Fruit fly (Drosophila melanogaster) whole organism, embryonic: ENCODE results near the gene Hecw.

Experiments used
- Ada2b ChIP-seq: fragments of 200-800 bp; sonication (Bioruptor generic); IDR thresholded peaks from 2 replicates; pipeline ENCODE4 v1.3.6; 2022; ENCODE audit warnings: missing biosample characterization, missing genetic modification characterization
- Aef1 ChIP-seq: fragments of 200-800 bp; sonication (Bioruptor generic); IDR thresholded peaks from 3 replicates; pipeline ENCODE4 v1.3.6; 2022; ENCODE audit warnings: missing biosample characterization, missing genetic modification characterization
- CG10543 ChIP-seq: fragments of 200-800 bp; sonication (Bioruptor generic); optimal IDR thresholded peaks from 3 replicates; lab custom pipeline; 2017; ENCODE audit warnings: missing biosample characterization, mild to moderate bottlenecking, missing genetic modification characterization, moderate library complexity
- CG12155 ChIP-seq: fragments of 200-800 bp; sonication (Bioruptor generic); optimal IDR thresholded peaks from 3 replicates; lab custom pipeline; 2016; ENCODE audit warnings: missing biosample characterization, missing genetic modification characterization
- CG13287 ChIP-seq: fragments of 200-800 bp; sonication (Bioruptor generic); IDR thresholded peaks from 2 replicates; pipeline ENCODE4 v1.3.6; 2022; ENCODE audit warnings: missing biosample characterization, missing genetic modification characterization; ENCODE audit not compliant: partially characterized antibody
- CG14667 ChIP-seq: fragments of 200-800 bp; sonication (Bioruptor generic); IDR thresholded peaks from 2 replicates; pipeline ENCODE4 v1.3.6; 2022; ENCODE audit warnings: missing biosample characterization, missing genetic modification characterization
- CG14965 ChIP-seq: fragments of 200-800 bp; sonication (Bioruptor generic); optimal IDR thresholded peaks from 2 replicates; lab custom pipeline; 2016; ENCODE audit warnings: missing biosample characterization, missing genetic modification characterization, borderline replicate concordance
- CG1529 ChIP-seq: fragments of 200-800 bp; sonication (Bioruptor generic); optimal IDR thresholded peaks from 3 replicates; lab custom pipeline; 2018; ENCODE audit warnings: missing biosample characterization, missing genetic modification characterization
- CG16779 ChIP-seq: fragments of 200-800 bp; sonication (Bioruptor generic); IDR thresholded peaks from 2 replicates; pipeline ENCODE4 v1.3.6; 2022; ENCODE audit warnings: missing biosample characterization, missing genetic modification characterization
- CG2199 ChIP-seq: fragments of 200-800 bp; sonication (Bioruptor generic); IDR thresholded peaks from 3 replicates; pipeline ENCODE4 v1.3.6; 2022; ENCODE audit warnings: missing biosample characterization, missing genetic modification characterization
- CG2712 ChIP-seq: fragments of 200-800 bp; optimal IDR thresholded peaks from 3 replicates; lab custom pipeline; 2019; ENCODE audit warnings: missing biosample characterization, mild to moderate bottlenecking, missing genetic modification characterization, moderate library complexity
- CG3407 ChIP-seq: fragments of 200-800 bp; sonication (Bioruptor generic); optimal IDR thresholded peaks from 2 replicates; lab custom pipeline; 2018; ENCODE audit warnings: missing biosample characterization, mild to moderate bottlenecking, missing genetic modification characterization
- CG3838 ChIP-seq: fragments of 200-800 bp; sonication (Bioruptor generic); optimal IDR thresholded peaks from 3 replicates; lab custom pipeline; 2016; ENCODE audit warnings: missing biosample characterization, missing genetic modification characterization
- CG4328 ChIP-seq: fragments of 200-800 bp; sonication (Bioruptor generic); optimal IDR thresholded peaks from 3 replicates; lab custom pipeline; 2017; ENCODE audit warnings: missing biosample characterization, missing genetic modification reagents, missing genetic modification characterization
- CG4360 ChIP-seq: fragments of 200-800 bp; sonication (Bioruptor generic); IDR thresholded peaks from 2 replicates; pipeline ENCODE4 v1.3.6; 2022; ENCODE audit warnings: missing biosample characterization, missing genetic modification characterization
- CG6689 ChIP-seq: fragments of 200-800 bp; sonication (Bioruptor generic); IDR thresholded peaks from 2 replicates; pipeline ENCODE4 v1.3.6; 2022; ENCODE audit warnings: missing biosample characterization, missing genetic modification characterization
- CG8290 ChIP-seq, 3 experiments: fragments of 200-800 bp; sonication (Bioruptor generic); optimal IDR thresholded peaks; 2 replicates each; lab custom pipeline; 2016 to 2019; ENCODE audit warnings: missing biosample characterization in 3 of 3, missing genetic modification characterization in 3 of 3, mild to moderate bottlenecking in 2 of 3, moderate library complexity in 1 of 3
- CG8359 ChIP-seq: fragments of 200-800 bp; sonication (Bioruptor generic); optimal IDR thresholded peaks from 2 replicates; lab custom pipeline; 2017; ENCODE audit warnings: missing biosample characterization, mild to moderate bottlenecking, missing genetic modification characterization, borderline replicate concordance
- CG8765 ChIP-seq: fragments of 200-800 bp; sonication (Bioruptor generic); IDR thresholded peaks from 2 replicates; pipeline ENCODE4 v1.3.6; 2022; ENCODE audit warnings: missing biosample characterization, missing genetic modification characterization
- Dfd ChIP-seq, 2 experiments: fragments of >200 bp; optimal IDR thresholded peaks; 2 replicates each; lab custom pipeline; 2017; ENCODE audit warnings: missing biosample characterization in 2 of 2, missing genetic modification characterization in 2 of 2
- Dref ChIP-seq: fragments of 200-800 bp; sonication (Bioruptor generic); IDR thresholded peaks from 2 replicates; pipeline ENCODE4 v1.3.6; 2022; ENCODE audit warnings: missing biosample characterization, missing genetic modification characterization
- ERR ChIP-seq: fragments of 200-800 bp; sonication (Bioruptor generic); optimal IDR thresholded peaks from 2 replicates; lab custom pipeline; 2016; ENCODE audit warnings: missing biosample characterization, missing genetic modification characterization
- Ets97D ChIP-seq: fragments of 200-800 bp; sonication (Bioruptor generic); optimal IDR thresholded peaks from 3 replicates; lab custom pipeline; 2016; ENCODE audit warnings: missing biosample characterization, missing genetic modification characterization
- Fer1 ChIP-seq: fragments of 200-800 bp; sonication (Bioruptor generic); optimal IDR thresholded peaks from 2 replicates; lab custom pipeline; 2017; ENCODE audit warnings: missing biosample characterization, mild to moderate bottlenecking, missing genetic modification characterization
- HLH4C ChIP-seq: fragments of 200-800 bp; sonication (Bioruptor generic); IDR thresholded peaks from 3 replicates; pipeline ENCODE4 v1.3.6; 2022; ENCODE audit warnings: missing biosample characterization, missing genetic modification characterization; ENCODE audit not compliant: partially characterized antibody
- Hmr ChIP-seq: fragments of 200-800 bp; sonication (Bioruptor generic); optimal IDR thresholded peaks from 3 replicates; lab custom pipeline; 2017; ENCODE audit warnings: mild to moderate bottlenecking, missing biosample characterization, missing genetic modification reagents, missing genetic modification characterization
- Kr ChIP-seq: fragments of 200-800 bp; sonication (Bioruptor generic); optimal IDR thresholded peaks from 2 replicates; lab custom pipeline; 2017; ENCODE audit warnings: missing biosample characterization, mild to moderate bottlenecking, missing genetic modification characterization
- Max ChIP-seq: fragments of 200-800 bp; sonication (Bioruptor generic); optimal IDR thresholded peaks from 2 replicates; lab custom pipeline; 2016; ENCODE audit warnings: missing biosample characterization, mild to moderate bottlenecking, missing genetic modification characterization
- Mes4 ChIP-seq: fragments of 200-800 bp; sonication (Bioruptor generic); optimal IDR thresholded peaks from 2 replicates; lab custom pipeline; 2016; ENCODE audit warnings: missing biosample characterization, missing genetic modification characterization
- Nf-YB ChIP-seq: fragments of 200-800 bp; sonication (Bioruptor generic); optimal IDR thresholded peaks from 3 replicates; lab custom pipeline; 2019; ENCODE audit warnings: missing biosample characterization, mild to moderate bottlenecking, missing genetic modification characterization, moderate library complexity
- Rx ChIP-seq: fragments of 200-800 bp; sonication (Bioruptor generic); IDR thresholded peaks from 2 replicates; pipeline ENCODE4 v1.3.6; 2022; ENCODE audit warnings: missing biosample characterization, missing genetic modification characterization
- Sox100B ChIP-seq: fragments of 200-800 bp; sonication (Bioruptor generic); optimal IDR thresholded peaks from 3 replicates; lab custom pipeline; 2018; ENCODE audit warnings: missing biosample characterization, mild to moderate bottlenecking, missing genetic modification characterization
- chinmo ChIP-seq: fragments of 200-800 bp; sonication (Bioruptor generic); IDR thresholded peaks from 4 replicates; pipeline ENCODE4 v1.3.6; 2022; ENCODE audit warnings: missing biosample characterization, missing genetic modification characterization; ENCODE audit not compliant: partially characterized antibody
- da ChIP-seq: fragments of 200-800 bp; sonication (Bioruptor generic); optimal IDR thresholded peaks from 2 replicates; lab custom pipeline; 2016; ENCODE audit warnings: missing biosample characterization, missing genetic modification characterization
- danr ChIP-seq: fragments of 200-800 bp; sonication (Bioruptor generic); IDR thresholded peaks from 2 replicates; pipeline ENCODE4 v1.3.6; 2022; ENCODE audit warnings: missing biosample characterization, missing genetic modification characterization
- emc ChIP-seq: fragments of 200-800 bp; sonication (Bioruptor generic); optimal IDR thresholded peaks from 2 replicates; lab custom pipeline; 2016; ENCODE audit warnings: missing biosample characterization, missing genetic modification characterization
- gfzf ChIP-seq: fragments of 200-800 bp; sonication (Bioruptor generic); optimal IDR thresholded peaks from 2 replicates; lab custom pipeline; 2016; ENCODE audit warnings: missing biosample characterization, mild to moderate bottlenecking, missing genetic modification characterization, moderate library complexity
- gro ChIP-seq: fragments of 200-800 bp; sonication (Bioruptor generic); optimal IDR thresholded peaks from 2 replicates; lab custom pipeline; 2016; ENCODE audit warnings: missing biosample characterization, missing genetic modification characterization
- gsb ChIP-seq: fragments of 200-800 bp; sonication (Bioruptor generic); IDR thresholded peaks from 2 replicates; pipeline ENCODE4 v1.3.6; 2022; ENCODE audit warnings: missing biosample characterization, missing genetic modification characterization
- lmd ChIP-seq: fragments of 200-800 bp; sonication (Bioruptor generic); IDR thresholded peaks from 2 replicates; pipeline ENCODE4 v1.3.6; 2022; ENCODE audit warnings: missing biosample characterization, missing genetic modification characterization
- mam ChIP-seq: fragments of 200-800 bp; sonication (Bioruptor generic); optimal IDR thresholded peaks from 3 replicates; lab custom pipeline; 2016; ENCODE audit warnings: missing biosample characterization, missing genetic modification characterization
- nau ChIP-seq: fragments of 200-800 bp; sonication (Bioruptor generic); optimal IDR thresholded peaks from 3 replicates; lab custom pipeline; 2017; ENCODE audit warnings: missing biosample characterization, mild to moderate bottlenecking, missing genetic modification characterization, missing genetic modification reagents
- nerfin-2 ChIP-seq: fragments of 200-800 bp; sonication (Bioruptor generic); IDR thresholded peaks from 2 replicates; pipeline ENCODE4 v1.3.6; 2022; ENCODE audit warnings: missing biosample characterization, missing genetic modification characterization; ENCODE audit not compliant: partially characterized antibody
- oc ChIP-seq: fragments of 200-800 bp; sonication (Bioruptor generic); optimal IDR thresholded peaks from 2 replicates; lab custom pipeline; 2018; ENCODE audit warnings: missing biosample characterization, mild to moderate bottlenecking, missing genetic modification characterization, moderate library complexity
- pan ChIP-seq, 4 experiments: fragments of >200 bp in 3 of 4; fragments of 200-800 bp in 1 of 4; sonication (Bioruptor generic) in 1 of 4; optimal IDR thresholded peaks in 3 of 4; IDR thresholded peaks in 1 of 4; 2 replicates each; pipeline versions ENCODE4 v1.3.6 to Lab custom; 2017 to 2022; ENCODE audit warnings: missing biosample characterization in 2 of 4, missing genetic modification characterization in 2 of 4, mixed read lengths in 1 of 4
- psq ChIP-seq: fragments of 200-800 bp; sonication (Bioruptor generic); optimal IDR thresholded peaks from 2 replicates; lab custom pipeline; 2017; ENCODE audit warnings: missing biosample characterization, missing genetic modification characterization
- row ChIP-seq: fragments of 200-800 bp; sonication (Bioruptor generic); IDR thresholded peaks from 3 replicates; pipeline ENCODE4 v1.3.6; 2022; ENCODE audit warnings: missing biosample characterization, missing genetic modification characterization
- slbo ChIP-seq: fragments of 200-800 bp; sonication (Bioruptor generic); IDR thresholded peaks from 2 replicates; pipeline ENCODE4 v1.3.6; 2022; ENCODE audit warnings: missing biosample characterization, missing genetic modification characterization
- so ChIP-seq: fragments of 200-800 bp; sonication (Bioruptor generic); IDR thresholded peaks from 3 replicates; pipeline ENCODE4 v1.3.6; 2022; ENCODE audit warnings: missing biosample characterization, missing genetic modification characterization
- z ChIP-seq: fragments of 200-800 bp; sonication (Bioruptor generic); IDR thresholded peaks from 3 replicates; pipeline ENCODE4 v1.3.6; 2022; ENCODE audit warnings: missing biosample characterization, missing genetic modification characterization

Gene Hecw

DNA sequence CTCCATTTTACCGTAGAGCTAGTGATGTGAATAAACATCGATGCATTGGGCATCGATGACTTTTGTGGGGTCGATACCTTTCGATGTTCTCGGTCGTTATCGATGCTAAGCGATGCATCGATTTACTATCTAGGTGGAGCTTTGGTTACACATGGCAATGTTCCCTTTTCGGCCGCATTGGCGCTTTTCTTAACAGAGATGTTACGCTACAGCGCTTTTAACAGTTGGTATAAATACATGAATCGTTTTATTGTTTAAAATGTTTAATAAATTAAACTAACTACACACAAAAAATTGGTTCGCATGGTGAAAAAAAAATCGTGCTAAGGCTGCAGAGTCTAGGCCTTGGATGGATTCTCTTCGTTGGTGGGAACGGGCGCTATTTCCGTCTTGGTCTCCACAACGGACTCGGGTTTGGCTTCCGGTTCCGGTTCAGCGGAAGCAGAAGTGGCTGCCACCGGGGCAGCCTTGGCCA lies 50.2 kb downstream of the Hecw start, which contains the start of gene Ptpmeg2 (continued):
- TF ChIP-seq nau (GFP tag; lab: Kevin White, UChicago) (peak; percentile 64), CG13287 (GFP tag; lab: Robert Waterston, UW) (peak; percentile 97), CG6689 (GFP tag; lab: Robert Waterston, UW) (no peak), CG10543 (GFP tag; lab: Kevin White, UChicago) (peak; percentile 38), lmd (GFP tag; lab: Robert Waterston, UW) (peak; percentile 67), gsb (GFP tag; lab: Robert Waterston, UW) (no peak), Ets97D (GFP tag; lab: Kevin White, UChicago) (peak; percentile 94), emc (GFP tag; lab: Kevin White, UChicago) (no peak), CG4328 (GFP tag; lab: Kevin White, UChicago) (no peak), CG3407 (GFP tag; lab: Kevin White, UChicago) (peak; percentile 34), CG16779 (GFP tag; lab: Robert Waterston, UW) (no peak), so (GFP tag; lab: Robert Waterston, UW) (no peak), nerfin-2 (peak; percentile 74), ERR (peak; percentile 59), Kr (GFP tag; lab: Kevin White, UChicago) (no peak), danr (GFP tag; lab: Robert Waterston, UW) (no peak), oc (no peak), slbo (GFP tag; lab: Robert Waterston, UW) (peak; percentile 74), Ada2b (GFP tag; lab: Robert Waterston, UW) (no peak), CG8290 (GFP tag; optimal IDR thresholded peaks at IDR 0.05; lab: Kevin White, UChicago) (peak; percentile 84), CG8290 (tag; optimal IDR thresholded peaks at IDR 0.05; lab: Kevin White, UChicago) (peak; percentile 57 to 79), psq (peak; percentile 19), Rx (GFP tag; lab: Robert Waterston, UW) (peak; percentile 38; the same call in 1 of the 2 replicates), Fer1 (GFP tag; lab: Kevin White, UChicago) (peak; percentile 68), Aef1 (peak; percentile 58), CG3838 (GFP tag; lab: Kevin White, UChicago) (no peak), CG4360 (GFP tag; lab: Robert Waterston, UW) (no peak), CG8765 (GFP tag; lab: Robert Waterston, UW) (no peak), mam (GFP tag; lab: Kevin White, UChicago) (peak; percentile 72), z (GFP tag; lab: Robert Waterston, UW) (no peak), Hmr (peak; percentile 85), CG2712 (peak; percentile 77), row (GFP tag; lab: Robert Waterston, UW) (peak; percentile 44; the same call in 2 of the 3 replicates), pan (optimal IDR thresholded peaks at IDR 0.05; lab: Kevin White, UChicago) (no peak), pan (GFP tag; optimal IDR thresholded peaks at IDR 0.05 in 1 of 2, IDR thresholded peaks at IDR 0.05 in 1 of 2) (peak in 1 of 2 experiments; percentile 54), Dfd (GFP tag; optimal IDR thresholded peaks at IDR 0.05; lab: Kevin White, UChicago) (no peak), Dref (GFP tag; lab: Robert Waterston, UW) (peak; percentile 99), chinmo (GFP tag; lab: Robert Waterston, UW) (peak; percentile 99), da (no peak), CG8359 (no peak), gro (GFP tag; lab: Kevin White, UChicago) (peak; percentile 59), gfzf (GFP tag; lab: Kevin White, UChicago) (peak; percentile 40), Sox100B (GFP tag; lab: Kevin White, UChicago) (peak; percentile 62), CG14965 (GFP tag; lab: Kevin White, UChicago) (peak; percentile 8), Nf-YB (GFP tag; lab: Kevin White, UChicago) (peak; percentile 36), Max (GFP tag; lab: Kevin White, UChicago) (peak; percentile 30), CG2199 (no peak), Mes4 (peak; percentile 61), CG1529 (no peak), CG14667 (GFP tag; lab: Robert Waterston, UW) (peak; percentile 43), CG12155 (peak; percentile 62), HLH4C (peak; percentile 91)
